Fruit fly (Drosophila melanogaster) whole organism, embryonic: ENCODE data around the gene Prosbeta4R1.

Source experiments
- CG11695 ChIP-seq: fragments of 200-800 bp; sonication (Bioruptor generic); IDR thresholded peaks from 3 replicates; pipeline ENCODE4 v1.3.6; 2022; ENCODE audit warnings: missing biosample characterization, missing genetic modification characterization
- CG12659 ChIP-seq: fragments of 200-800 bp; sonication (Bioruptor generic); optimal IDR thresholded peaks from 3 replicates; lab custom pipeline; 2017; ENCODE audit warnings: mild to moderate bottlenecking, missing biosample characterization, missing genetic modification reagents, missing genetic modification characterization
- CG12942 ChIP-seq: fragments of 200-800 bp; sonication (Bioruptor generic); optimal IDR thresholded peaks from 3 replicates; lab custom pipeline; 2016; ENCODE audit warnings: missing biosample characterization, missing genetic modification characterization
- CG14965 ChIP-seq: fragments of 200-800 bp; sonication (Bioruptor generic); optimal IDR thresholded peaks from 2 replicates; lab custom pipeline; 2016; ENCODE audit warnings: missing biosample characterization, missing genetic modification characterization, borderline replicate concordance
- CG1603 ChIP-seq: fragments of 200-800 bp; sonication (Bioruptor generic); optimal IDR thresholded peaks from 2 replicates; lab custom pipeline; 2019; ENCODE audit warnings: missing biosample characterization, mild to moderate bottlenecking, missing genetic modification characterization, moderate library complexity
- CG1647 ChIP-seq: fragments of 200-800 bp; sonication (Bioruptor generic); optimal IDR thresholded peaks from 3 replicates; lab custom pipeline; 2016; ENCODE audit warnings: missing biosample characterization, missing genetic modification characterization
- CG18619 ChIP-seq: fragments of 200-800 bp; sonication (Bioruptor generic); optimal IDR thresholded peaks from 3 replicates; lab custom pipeline; 2017; ENCODE audit warnings: missing biosample characterization, mild to moderate bottlenecking, missing genetic modification characterization
- CG18764 ChIP-seq: fragments of 200-800 bp; sonication (Bioruptor generic); optimal IDR thresholded peaks from 3 replicates; lab custom pipeline; 2016; ENCODE audit warnings: missing biosample characterization, missing genetic modification characterization
- CG3065 ChIP-seq: fragments of 200-800 bp; sonication (Bioruptor generic); optimal IDR thresholded peaks from 2 replicates; lab custom pipeline; 2016; ENCODE audit warnings: missing biosample characterization, missing genetic modification characterization
- CG8478 ChIP-seq: fragments of >200 bp; optimal IDR thresholded peaks from 2 replicates; lab custom pipeline; 2018
- CG9817 ChIP-seq: fragments of 200-800 bp; sonication (Bioruptor generic); optimal IDR thresholded peaks from 2 replicates; lab custom pipeline; 2018; ENCODE audit warnings: missing biosample characterization, mild to moderate bottlenecking, missing genetic modification characterization, moderate library complexity
- D19B ChIP-seq: fragments of 200-800 bp; sonication (Bioruptor generic); optimal IDR thresholded peaks from 2 replicates; lab custom pipeline; 2017; ENCODE audit warnings: missing biosample characterization, mild to moderate bottlenecking, missing genetic modification characterization
- Drgx ChIP-seq: fragments of 200-800 bp; sonication (Bioruptor generic); IDR thresholded peaks from 2 replicates; pipeline ENCODE4 v1.3.6; 2022; ENCODE audit warnings: missing biosample characterization, missing genetic modification characterization
- Ets65A ChIP-seq: fragments of 200-800 bp; sonication (Bioruptor generic); peaks from one replicate; lab custom pipeline; 2016; ENCODE audit warnings: missing biosample characterization, missing genetic modification characterization
- HLH4C ChIP-seq: fragments of 200-800 bp; sonication (Bioruptor generic); IDR thresholded peaks from 3 replicates; pipeline ENCODE4 v1.3.6; 2022; ENCODE audit warnings: missing biosample characterization, missing genetic modification characterization; ENCODE audit not compliant: partially characterized antibody
- Hand ChIP-seq: fragments of 200-800 bp; sonication (Bioruptor generic); optimal IDR thresholded peaks from 2 replicates; lab custom pipeline; 2017; ENCODE audit warnings: mild to moderate bottlenecking, missing biosample characterization, missing genetic modification reagents, missing genetic modification characterization
- Hr39 ChIP-seq: fragments of >200 bp; optimal IDR thresholded peaks from 2 replicates; lab custom pipeline; 2017
- Max ChIP-seq: fragments of 200-800 bp; sonication (Bioruptor generic); optimal IDR thresholded peaks from 2 replicates; lab custom pipeline; 2016; ENCODE audit warnings: missing biosample characterization, mild to moderate bottlenecking, missing genetic modification characterization
- Oaz ChIP-seq: fragments of 200-800 bp; sonication (Bioruptor generic); IDR thresholded peaks from 2 replicates; pipeline ENCODE4 v1.3.6; 2022; ENCODE audit warnings: missing biosample characterization, missing genetic modification characterization
- ara ChIP-seq: fragments of 200-800 bp; sonication (Bioruptor generic); IDR thresholded peaks from 2 replicates; pipeline ENCODE4 v1.3.6; 2022; ENCODE audit warnings: missing biosample characterization, missing genetic modification characterization
- en ChIP-seq: fragments of 200-800 bp; sonication (Bioruptor generic); optimal IDR thresholded peaks from 2 replicates; lab custom pipeline; 2016; ENCODE audit warnings: missing biosample characterization, missing genetic modification characterization
- ewg ChIP-seq: fragments of 200-800 bp; sonication (Bioruptor generic); optimal IDR thresholded peaks from 3 replicates; lab custom pipeline; 2017; ENCODE audit warnings: mild to moderate bottlenecking, missing biosample characterization, missing genetic modification reagents, missing genetic modification characterization
- fd102C ChIP-seq: fragments of 200-800 bp; sonication (Bioruptor generic); optimal IDR thresholded peaks from 2 replicates; lab custom pipeline; 2018; ENCODE audit warnings: missing biosample characterization, mild to moderate bottlenecking, missing genetic modification characterization, moderate library complexity
- fru ChIP-seq: fragments of >200 bp; optimal IDR thresholded peaks from 2 replicates; lab custom pipeline; 2017
- jing ChIP-seq: fragments of 200-800 bp; sonication (Bioruptor generic); optimal IDR thresholded peaks from 2 replicates; lab custom pipeline; 2018; ENCODE audit warnings: missing biosample characterization, mild to moderate bottlenecking, missing genetic modification characterization
- kni ChIP-seq: fragments of 200-800 bp; sonication (Bioruptor generic); optimal IDR thresholded peaks from 3 replicates; lab custom pipeline; 2017; ENCODE audit warnings: mild to moderate bottlenecking, missing biosample characterization, missing genetic modification reagents, missing genetic modification characterization
- pan ChIP-seq, 4 experiments: fragments of >200 bp in 3 of 4; fragments of 200-800 bp in 1 of 4; sonication (Bioruptor generic) in 1 of 4; optimal IDR thresholded peaks in 3 of 4; IDR thresholded peaks in 1 of 4; 2 replicates each; pipeline versions ENCODE4 v1.3.6 to Lab custom; 2017 to 2022; ENCODE audit warnings: missing biosample characterization in 2 of 4, missing genetic modification characterization in 2 of 4, mixed read lengths in 1 of 4
- ro ChIP-seq: fragments of 200-800 bp; sonication (Bioruptor generic); IDR thresholded peaks from 2 replicates; pipeline ENCODE4 v1.3.6; 2022; ENCODE audit warnings: missing biosample characterization, missing genetic modification characterization
- sr ChIP-seq: fragments of 200-800 bp; sonication (Bioruptor generic); IDR thresholded peaks from 3 replicates; pipeline ENCODE4 v1.3.6; 2022; ENCODE audit warnings: missing biosample characterization, missing genetic modification characterization
- stc ChIP-seq: fragments of 200-800 bp; sonication (Bioruptor generic); IDR thresholded peaks from 2 replicates; pipeline ENCODE4 v1.3.6; 2022; ENCODE audit warnings: missing biosample characterization, missing genetic modification characterization
- ttk ChIP-seq: fragments of 200-800 bp; sonication (Bioruptor generic); IDR thresholded peaks from 2 replicates; pipeline ENCODE4 v2.1.2; 2022; ENCODE audit warnings: missing biosample characterization, missing genetic modification characterization

Prosbeta4R1 gene

DNA sequence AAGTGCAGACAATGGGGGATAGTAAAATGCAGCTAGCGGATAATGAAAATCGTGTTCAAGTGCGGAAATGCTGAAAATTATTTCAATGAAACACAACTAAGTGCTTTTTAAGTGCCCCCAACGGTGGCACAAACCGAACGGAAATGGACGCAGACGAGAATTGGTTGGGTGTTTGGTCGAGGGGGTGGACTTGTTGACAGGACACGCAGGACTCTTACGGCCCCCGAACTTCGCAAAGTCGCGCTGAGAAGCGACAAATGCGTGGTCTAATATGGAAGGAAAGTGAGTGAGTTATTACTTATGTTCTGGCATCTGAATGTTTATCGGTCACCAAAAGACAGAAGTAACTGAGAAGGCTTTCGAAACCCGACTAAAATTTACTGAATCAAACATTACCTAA is at the start of gene Prosbeta4R1:
TSS of gene Prosbeta4R1 (plus strand) at position 301 of the 400 bp plus-strand sequence.
- TF ChIP-seq en (GFP tag; lab: Kevin White, UChicago) (no peak), ewg (GFP tag; lab: Kevin White, UChicago) (no peak), Hand (no peak), CG12942 (GFP tag; lab: Kevin White, UChicago) (no peak), stc (GFP tag; lab: Robert Waterston, UW) (no peak), CG18764 (GFP tag; lab: Kevin White, UChicago) (no peak), Oaz (GFP tag; lab: Robert Waterston, UW) (no peak), fd102C (GFP tag; lab: Kevin White, UChicago) (no peak), CG11695 (no peak), Max (GFP tag; lab: Kevin White, UChicago) (no peak), CG14965 (GFP tag; lab: Kevin White, UChicago) (no peak), CG1647 (no peak), CG12659 (no peak), Drgx (GFP tag; lab: Robert Waterston, UW) (no peak)

DNA sequence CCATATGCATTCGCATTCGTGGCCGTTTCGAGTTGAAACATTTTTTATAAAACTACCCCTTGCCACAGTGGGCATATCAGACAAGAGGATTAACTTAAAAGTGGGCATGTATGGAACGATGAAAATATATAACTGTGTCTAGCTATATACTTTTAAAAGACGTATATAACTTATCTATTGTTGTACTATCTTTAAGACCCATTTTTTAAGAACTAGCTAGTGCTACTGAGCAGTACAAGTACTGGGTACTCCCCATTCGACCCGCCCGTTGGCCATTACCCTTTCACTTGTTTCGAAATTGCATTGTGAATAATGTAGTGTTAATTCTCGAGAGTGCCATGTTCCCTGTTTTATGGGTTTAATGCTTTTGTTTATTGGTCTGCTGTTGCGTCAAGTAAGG is 46.1 kb upstream of the Prosbeta4R1 start:
- TF ChIP-seq D19B (GFP tag; lab: Kevin White, UChicago): peak; percentile 1
- TF ChIP-seq CG3065 (GFP tag; lab: Kevin White, UChicago): no peak

DNA sequence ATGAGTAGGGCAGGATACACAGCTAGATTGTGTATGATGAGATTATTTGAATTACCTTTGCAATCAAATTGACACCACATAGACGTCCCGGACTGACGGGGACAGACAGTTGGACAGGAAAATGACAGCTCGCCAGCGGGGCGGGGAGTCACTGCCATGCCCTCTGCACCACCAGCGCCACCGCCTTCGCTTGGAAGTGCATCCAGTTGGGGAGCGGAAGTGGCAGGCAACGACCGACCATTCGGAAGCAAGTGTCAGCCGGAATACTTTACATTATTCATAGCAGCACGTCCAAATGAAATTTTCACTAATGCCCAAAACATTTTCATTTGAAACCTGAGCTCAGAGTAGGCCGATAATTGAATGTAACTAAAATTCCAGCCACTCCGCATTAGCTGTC is 43.2 kb upstream of the Prosbeta4R1 start, which contains the start of gene CG15395:
TSS of gene CG15395 (plus strand) at position 301 of the 400 bp plus-strand sequence.
- TF ChIP-seq kni (GFP tag; lab: Kevin White, UChicago) (no peak), jing (GFP tag; lab: Kevin White, UChicago) (no peak), HLH4C (GFP tag; lab: Robert Waterston, UW) (no peak), fru (lab: Kevin White, UChicago) (no peak)

DNA sequence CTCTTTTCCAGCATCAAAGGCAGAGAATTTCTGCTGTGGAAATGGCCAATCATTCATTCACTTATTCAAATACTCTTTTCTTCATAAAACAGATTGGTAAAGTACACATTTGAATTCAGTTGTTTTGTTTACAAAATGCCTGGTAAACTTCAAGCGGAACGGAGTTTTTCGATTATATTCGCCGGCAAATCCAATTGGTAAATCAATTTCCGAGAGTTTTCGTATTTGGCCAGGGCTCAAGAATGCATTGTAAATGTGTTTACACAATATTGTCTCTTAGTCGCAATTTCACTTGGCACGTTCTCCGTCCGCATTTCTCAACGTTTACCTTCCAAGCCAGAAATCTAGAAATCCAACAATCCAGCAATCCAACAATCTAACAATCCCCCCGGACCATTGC is 33.0 kb upstream of the Prosbeta4R1 start, which contains the start of gene CG43403:
TSS of gene CG43403 (plus strand) at position 301 of the 400 bp plus-strand sequence.
- TF ChIP-seq Ets65A (GFP tag; lab: Kevin White, UChicago): peak; percentile 36
- no peak for TF ChIP-seq CG1603 (tag; lab: Kevin White, UChicago)

DNA sequence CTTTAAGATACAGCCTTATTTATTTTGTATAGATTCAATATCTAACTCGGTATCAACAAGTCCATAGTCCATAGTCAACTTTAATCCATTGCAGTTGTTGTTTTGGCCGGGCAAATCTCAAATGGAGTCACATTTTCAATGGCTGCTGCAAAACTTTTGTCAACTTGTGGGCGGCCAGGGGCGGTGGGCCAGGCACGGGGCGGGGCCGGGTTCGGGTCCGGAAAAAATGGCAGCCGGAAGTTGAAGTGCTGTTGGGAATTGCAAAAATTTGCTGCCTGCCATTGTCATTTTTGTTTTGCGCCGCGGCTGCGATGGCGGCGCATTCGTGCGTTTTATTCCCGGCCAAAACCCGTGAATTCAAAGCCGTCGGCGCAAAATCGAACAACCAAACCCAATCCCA is 28.9 kb upstream of the Prosbeta4R1 start:
- TF ChIP-seq CG8478 (lab: Kevin White, UChicago) (no peak), ttk (GFP tag; lab: Robert Waterston, UW) (no peak), ara (GFP tag; lab: Robert Waterston, UW) (no peak), Hr39 (peak; percentile 30), CG18619 (no peak), pan (optimal IDR thresholded peaks at IDR 0.05; lab: Kevin White, UChicago) (no peak), pan (GFP tag; optimal IDR thresholded peaks at IDR 0.05 in 1 of 2, IDR thresholded peaks at IDR 0.05 in 1 of 2) (no peak)
- TF ChIP-seq, all 482 proteins: peak for 1

DNA sequence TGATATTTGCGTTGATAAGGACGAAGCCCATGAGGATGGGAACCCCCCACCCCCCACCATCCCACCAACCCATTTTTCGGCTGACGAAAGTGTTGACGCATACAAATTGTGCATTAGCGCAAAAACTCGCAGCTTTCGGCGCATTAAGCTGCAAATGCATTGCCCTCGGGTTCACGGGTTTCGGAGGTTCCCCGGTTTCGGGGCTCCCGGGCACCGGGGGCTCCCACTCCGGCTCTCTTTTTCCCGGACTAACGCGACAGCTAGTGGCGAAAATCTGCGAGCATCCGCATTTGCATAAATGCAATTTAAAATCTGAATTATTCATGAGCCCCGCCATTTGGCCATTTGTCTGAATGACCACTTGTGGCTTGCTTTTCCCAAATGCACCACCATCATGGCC is 25.3 kb upstream of the Prosbeta4R1 start:
- TF ChIP-seq Hr39 (peak; percentile 17), ro (no peak), CG9817 (tag; lab: Kevin White, UChicago) (no peak)

DNA sequence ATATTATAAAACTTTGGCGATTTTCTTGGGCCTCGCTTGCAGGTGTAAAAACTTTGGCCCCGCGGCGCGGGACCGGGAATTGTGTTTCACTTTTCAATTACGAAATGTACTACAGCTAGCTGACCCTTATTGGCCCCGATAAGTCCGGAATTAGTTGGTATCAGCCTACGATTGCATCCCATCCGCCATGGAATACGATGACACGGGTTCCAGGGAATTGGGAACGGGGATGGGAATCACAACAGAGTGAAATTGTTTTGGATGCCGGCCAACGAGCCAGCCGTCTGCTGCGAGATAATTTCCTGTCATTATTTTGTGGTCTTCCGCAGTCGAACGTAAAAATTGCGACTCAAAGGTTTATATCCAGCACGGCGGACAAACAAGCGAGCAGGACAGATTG is 24.1 kb upstream of the Prosbeta4R1 start:
- TF ChIP-seq sr (GFP tag; lab: Robert Waterston, UW) (no peak), Ets65A (GFP tag; lab: Kevin White, UChicago) (peak; percentile 92)
